Fruit fly (Drosophila melanogaster): ENCODE results near the gene Dhfr.

DNA sequence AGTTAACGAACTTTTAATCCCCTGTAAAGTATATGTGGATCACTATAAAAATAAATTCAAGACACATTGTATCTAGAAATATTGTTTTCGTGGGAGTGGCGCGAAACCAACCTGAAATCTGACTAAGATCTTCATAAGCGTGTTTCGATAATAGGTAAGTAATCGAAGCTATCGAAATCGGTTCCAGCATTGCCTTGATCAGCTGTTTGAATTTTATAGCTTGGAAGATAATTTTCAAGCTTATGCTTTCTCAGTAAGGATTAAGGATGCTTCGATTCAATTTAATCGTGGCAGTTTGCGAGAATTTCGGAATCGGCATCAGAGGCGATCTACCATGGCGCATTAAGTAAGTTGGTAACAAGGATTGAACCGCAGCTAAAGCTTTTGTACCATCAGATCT lies at the start of gene Dhfr:
- no peak for TF ChIP-seq usp (GFP tag; optimal IDR thresholded peaks at IDR 0.05)
- no peak for TF ChIP-seq psq (optimal IDR thresholded peaks at IDR 0.05)
- no peak for TF ChIP-seq pan (optimal IDR thresholded peaks at IDR 0.05)

All from whole organism.